Fruit fly (Drosophila melanogaster): ENCODE measurements around the gene CG4367.

Gene CG4367

dm6 chr3R:20292030-20292879 is 12.5 kb downstream of the CG4367 start (continued):
- no peak for TF ChIP-seq CkIIα-i1 (GFP tag; IDR thresholded peaks at IDR 0.05)
- TF ChIP-seq lab (GFP tag; optimal IDR thresholded peaks at IDR 0.05), result no peak
- TF ChIP-seq sr (GFP tag; IDR thresholded peaks at IDR 0.05), result 0 out of 3 replicates have a peak, but pooled peaks have one; percentile 2
- peak; percentile 55 for TF ChIP-seq trh (GFP tag; optimal IDR thresholded peaks at IDR 0.05)
- no peak for TF ChIP-seq Aef1 (GFP tag; IDR thresholded peaks at IDR 0.05)
- TF ChIP-seq ems (GFP tag; optimal IDR thresholded peaks at IDR 0.05), result peak; percentile 36
- TF ChIP-seq CG18764 (GFP tag; optimal IDR thresholded peaks at IDR 0.05), result peak; percentile 41
- peak; percentile 66 for TF ChIP-seq CG1602 (GFP tag; optimal IDR thresholded peaks at IDR 0.05)
- TF ChIP-seq CG9932 (GFP tag; IDR thresholded peaks at IDR 0.05), result no peak
- TF ChIP-seq CG13624 (GFP tag; optimal IDR thresholded peaks at IDR 0.05), result no peak
- TF ChIP-seq al (GFP tag; IDR thresholded peaks at IDR 0.05), result no peak
- no peak for TF ChIP-seq bcd (GFP tag; optimal IDR thresholded peaks at IDR 0.05)
- no peak for TF ChIP-seq CG4328 (GFP tag; optimal IDR thresholded peaks at IDR 0.05)
- TF ChIP-seq run (tag; optimal IDR thresholded peaks at IDR 0.05), result no peak
- TF ChIP-seq bigmax (GFP tag; optimal IDR thresholded peaks at IDR 0.05), result no peak
- peak; percentile 39 for TF ChIP-seq Six4 (GFP tag; optimal IDR thresholded peaks at IDR 0.05)
- TF ChIP-seq aop (GFP tag; IDR thresholded peaks at IDR 0.05), result 0 out of 2 replicates have a peak, but pooled peaks have one; percentile 48
- no peak for TF ChIP-seq CG14441 (GFP tag; IDR thresholded peaks at IDR 0.05)
- TF ChIP-seq Blimp-1 (GFP tag; optimal IDR thresholded peaks at IDR 0.05), result no peak
- TF ChIP-seq Ets65A (GFP tag), result peak; percentile 55
- peak; percentile 50 for TF ChIP-seq lilli (GFP tag; optimal IDR thresholded peaks at IDR 0.05)
- TF ChIP-seq Jarid2 (GFP tag; optimal IDR thresholded peaks at IDR 0.05), result no peak
- peak; percentile 75 for TF ChIP-seq CG33557 (GFP tag; optimal IDR thresholded peaks at IDR 0.05)
- TF ChIP-seq HLHmδ (GFP tag; optimal IDR thresholded peaks at IDR 0.05), result peak; percentile 22
- no peak for TF ChIP-seq NK7.1 (GFP tag; optimal IDR thresholded peaks at IDR 0.05)
- no peak for TF ChIP-seq YL-1 (GFP tag; optimal IDR thresholded peaks at IDR 0.05)
- peak; percentile 59 for TF ChIP-seq CG1832 (GFP tag; optimal IDR thresholded peaks at IDR 0.05)
- TF ChIP-seq nmo (GFP tag; optimal IDR thresholded peaks at IDR 0.05), result peak; percentile 82
- TF ChIP-seq klu (GFP tag; IDR thresholded peaks at IDR 0.05), result no peak
- no peak for TF ChIP-seq Stat92E (GFP tag; optimal IDR thresholded peaks at IDR 0.05)
- TF ChIP-seq CG13296 (GFP tag; optimal IDR thresholded peaks at IDR 0.05), result no peak
- peak; percentile 53 for TF ChIP-seq zen (tag; optimal IDR thresholded peaks at IDR 0.05)
- no peak for TF ChIP-seq CG12769 (tag; optimal IDR thresholded peaks at IDR 0.05)
- 0 out of 3 replicates have a peak, but pooled peaks have one; percentile 36 for TF ChIP-seq ci (GFP tag; IDR thresholded peaks at IDR 0.05)
- TF ChIP-seq dimm (GFP tag; IDR thresholded peaks at IDR 0.05), result no peak
- TF ChIP-seq wor (GFP tag; IDR thresholded peaks at IDR 0.05), result no peak
- TF ChIP-seq insv (GFP tag; optimal IDR thresholded peaks at IDR 0.05), result no peak
- TF ChIP-seq amos (GFP tag; IDR thresholded peaks at IDR 0.05; ENCODE audit: partially characterized antibody), result no peak
- no peak for TF ChIP-seq CG3163 (GFP tag; optimal IDR thresholded peaks at IDR 0.05)
- TF ChIP-seq Side (GFP tag; optimal IDR thresholded peaks at IDR 0.05), result peak; percentile 44
- TF ChIP-seq Rfx (GFP tag; IDR thresholded peaks at IDR 0.05), result no peak
- 0 out of 2 replicates have a peak, but pooled peaks have one; percentile 19 for TF ChIP-seq dan (GFP tag; IDR thresholded peaks at IDR 0.05)
- no peak for TF ChIP-seq CG15073 (GFP tag; optimal IDR thresholded peaks at IDR 0.05)
- peak; percentile 65 for TF ChIP-seq phol (tag; optimal IDR thresholded peaks at IDR 0.05)
- no peak for TF ChIP-seq E2f1 (GFP tag; IDR thresholded peaks at IDR 0.05)
- TF ChIP-seq CG1233 (GFP tag; optimal IDR thresholded peaks at IDR 0.05), result peak; percentile 65
- no peak for TF ChIP-seq Hmr (GFP tag; optimal IDR thresholded peaks at IDR 0.05)
- no peak for TF ChIP-seq gfzf (GFP tag; optimal IDR thresholded peaks at IDR 0.05)
- TF ChIP-seq usp (GFP tag; optimal IDR thresholded peaks at IDR 0.05), result no peak
